Worm (Caenorhabditis elegans) whole organism, midembryonic: ENCODE results near the gene exp-2.

Experiments used
- T22C8.4 ChIP-seq: fragments of 200-800 bp; sonication (Bioruptor generic); IDR thresholded peaks from 2 replicates; pipeline ENCODE4 v1.3.6; 2022; ENCODE audit warnings: missing genetic modification characterization, missing compliant biosample characterization
- cog-1 ChIP-seq: sonication (generic microtip); optimal IDR thresholded peaks from 2 replicates; lab custom pipeline; 2016; ENCODE audit warnings: missing genetic modification characterization, missing compliant biosample characterization
- flt-1 ChIP-seq: fragments of 200-800 bp; sonication (Bioruptor generic); IDR thresholded peaks from 2 replicates; pipeline ENCODE4 v1.3.6; 2022; ENCODE audit warnings: missing genetic modification characterization, missing compliant biosample characterization
- klf-2 ChIP-seq: fragments of 200-800 bp; sonication (Bioruptor generic); conservative IDR thresholded peaks from 2 replicates; pipeline ENCODE4 v1.3.6; 2022; ENCODE audit warnings: missing genetic modification reagents, missing genetic modification characterization, missing compliant biosample characterization
- med-1 ChIP-seq: sonication (generic microtip); optimal IDR thresholded peaks from 2 replicates; lab custom pipeline; 2017; ENCODE audit warnings: missing genetic modification characterization, mild to moderate bottlenecking, missing compliant biosample characterization, antibody characterized with exemption, missing genetic modification reagents; ENCODE audit not compliant: insufficient read depth
- ref-1 ChIP-seq: fragments of 200-800 bp; sonication (Bioruptor generic); conservative IDR thresholded peaks from 2 replicates; pipeline ENCODE4 v1.3.6; 2022; ENCODE audit warnings: missing genetic modification reagents, missing genetic modification characterization, missing compliant biosample characterization
- tab-1 ChIP-seq: fragments of 200-800 bp; sonication (Bioruptor generic); IDR thresholded peaks from 2 replicates; pipeline ENCODE4 v1.3.6; 2022; ENCODE audit warnings: missing genetic modification characterization, missing compliant biosample characterization
- ztf-23 ChIP-seq: fragments of 200-800 bp; sonication (Bioruptor generic); IDR thresholded peaks from 2 replicates; pipeline ENCODE4 v1.3.6; 2022; ENCODE audit warnings: missing genetic modification reagents, missing genetic modification characterization, missing compliant biosample characterization
- ztf-29 ChIP-seq: fragments of 200-800 bp; sonication (Bioruptor generic); IDR thresholded peaks from 2 replicates; pipeline ENCODE4 v1.3.6; 2022; ENCODE audit warnings: missing genetic modification reagents, missing genetic modification characterization, missing compliant biosample characterization

Gene exp-2

ce11 chrV:6131100-6131499 lies at the start of gene exp-2:
Gene exp-2 (plus strand): TSS chrV:6131400.
- no peak for TF ChIP-seq ref-1 (GFP tag; lab: Robert Waterston, UW)
- no peak for TF ChIP-seq ztf-23
- TF ChIP-seq flt-1 (GFP tag; lab: Robert Waterston, UW), result no peak
- TF ChIP-seq med-1, result no peak
- no peak for TF ChIP-seq tab-1
- TF ChIP-seq cog-1, result no peak
- no peak for TF ChIP-seq klf-2 (GFP tag; lab: Robert Waterston, UW)
- no peak for TF ChIP-seq ztf-29 (GFP tag; lab: Robert Waterston, UW)
- no peak for TF ChIP-seq T22C8.4 (GFP tag; lab: Robert Waterston, UW)

- TF ChIP-seq flt-1 (GFP tag; lab: Robert Waterston, UW), result peak; percentile 23; the same call in 1 of the 2 replicates
Observed at ce11 chrV:6088977-6089376, 42.2 kb upstream of the exp-2 start.

ce11 chrV:6095829-6096228 lies 35.4 kb upstream of the exp-2 start, which contains the start of gene Y38A10A.7:
Gene Y38A10A.7 (plus strand): TSS chrV:6096197.
- TF ChIP-seq med-1 (no peak), flt-1 (GFP tag; lab: Robert Waterston, UW) (no peak), ztf-23 (no peak), ztf-29 (GFP tag; lab: Robert Waterston, UW) (no peak), T22C8.4 (GFP tag; lab: Robert Waterston, UW) (no peak), cog-1 (no peak), tab-1 (no peak), klf-2 (GFP tag; lab: Robert Waterston, UW) (no peak), ref-1 (GFP tag; lab: Robert Waterston, UW) (no peak)

ce11 chrV:6096559-6097155 lies 34.5 kb upstream of the exp-2 start, which contains the start of gene smut-1:
Gene smut-1 (plus strand): TSS chrV:6097105.
- TF ChIP-seq klf-2 (GFP tag; lab: Robert Waterston, UW), result no peak
- no peak for TF ChIP-seq flt-1 (GFP tag; lab: Robert Waterston, UW)
- no peak for TF ChIP-seq med-1
- no peak for TF ChIP-seq cog-1
- TF ChIP-seq ref-1 (GFP tag; lab: Robert Waterston, UW), result no peak
- TF ChIP-seq tab-1, result no peak
- no peak for TF ChIP-seq ztf-29 (GFP tag; lab: Robert Waterston, UW)
- TF ChIP-seq T22C8.4 (GFP tag; lab: Robert Waterston, UW), result no peak
- no peak for TF ChIP-seq ztf-23

- no peak for TF ChIP-seq ref-1 (GFP tag; lab: Robert Waterston, UW)
- TF ChIP-seq ztf-23, result no peak
- no peak for TF ChIP-seq tab-1
- 0 out of 2 replicates have a peak, but pooled peaks have one; percentile 27 for TF ChIP-seq flt-1 (GFP tag; lab: Robert Waterston, UW)
- TF ChIP-seq ztf-29 (GFP tag; lab: Robert Waterston, UW), result no peak
- peak; percentile 4 for TF ChIP-seq med-1
- no peak for TF ChIP-seq cog-1
- TF ChIP-seq T22C8.4 (GFP tag; lab: Robert Waterston, UW), result no peak
- no peak for TF ChIP-seq klf-2 (GFP tag; lab: Robert Waterston, UW)
Observed at ce11 chrV:6098755-6099155, 32.4 kb upstream of the exp-2 start.

- no peak for TF ChIP-seq klf-2 (GFP tag; lab: Robert Waterston, UW)
- 0 out of 2 replicates have a peak, but pooled peaks have one; percentile 5 for TF ChIP-seq tab-1
Observed at ce11 chrV:6099634-6100033, 31.6 kb upstream of the exp-2 start.

- TF ChIP-seq flt-1 (GFP tag; lab: Robert Waterston, UW) (peak; percentile 61), cog-1 (peak; percentile 79), T22C8.4 (GFP tag; lab: Robert Waterston, UW) (no peak)
Observed at ce11 chrV:6100492-6101004, 30.7 kb upstream of the exp-2 start, which contains the start of gene crt-1. Gene crt-1 (minus strand): TSS chrV:6100542.

ce11 chrV:6101243-6101898 lies 29.8 kb upstream of the exp-2 start:
- TF ChIP-seq flt-1 (GFP tag; lab: Robert Waterston, UW), result no peak
- TF ChIP-seq cog-1, result no peak
- TF ChIP-seq med-1, result no peak

- no peak for TF ChIP-seq ztf-23
- TF ChIP-seq tab-1, result no peak
- no peak for TF ChIP-seq flt-1 (GFP tag; lab: Robert Waterston, UW)
Observed at ce11 chrV:6103429-6103828, 27.8 kb upstream of the exp-2 start, which contains the start of gene Y38A10A.11. Gene Y38A10A.11 (minus strand): TSS chrV:6103529.

ce11 chrV:6105374-6105773 lies 25.8 kb upstream of the exp-2 start, which contains the start of gene atf-8:
Gene atf-8 (plus strand): TSS chrV:6105607.
- TF ChIP-seq ztf-23 (no peak), klf-2 (GFP tag; lab: Robert Waterston, UW) (no peak), ref-1 (GFP tag; lab: Robert Waterston, UW) (no peak), cog-1 (no peak)

- TF ChIP-seq ztf-23, result 0 out of 2 replicates have a peak, but pooled peaks have one; percentile 51
- TF ChIP-seq flt-1 (GFP tag; lab: Robert Waterston, UW), result no peak
- no peak for TF ChIP-seq T22C8.4 (GFP tag; lab: Robert Waterston, UW)
- TF ChIP-seq klf-2 (GFP tag; lab: Robert Waterston, UW), result no peak; the same call in 1 of the 2 replicates
- TF ChIP-seq tab-1, result no peak
- no peak for TF ChIP-seq ref-1 (GFP tag; lab: Robert Waterston, UW)
- TF ChIP-seq cog-1, result peak; percentile 65
- no peak for TF ChIP-seq med-1
- no peak for TF ChIP-seq ztf-29 (GFP tag; lab: Robert Waterston, UW)
Observed at ce11 chrV:6107474-6107873, 23.7 kb upstream of the exp-2 start, which contains the start of gene cwf-19L1. Gene cwf-19L1 (plus strand): TSS chrV:6107828.
